Fruit fly (Drosophila melanogaster) whole organism, embryonic: ENCODE measurements around the gene CG12379.

Experiments used
- C15 ChIP-seq: fragments of 200-800 bp; sonication (Bioruptor generic); IDR thresholded peaks from 3 replicates; pipeline ENCODE4 v1.3.6; 2022; ENCODE audit warnings: missing biosample characterization, missing genetic modification characterization
- CG11247 ChIP-seq: fragments of 200-800 bp; sonication (Bioruptor generic); IDR thresholded peaks from 2 replicates; pipeline ENCODE4 v1.3.6; 2022; ENCODE audit warnings: missing biosample characterization, missing genetic modification characterization
- CG11504 ChIP-seq: fragments of 200-800 bp; sonication (Bioruptor generic); optimal IDR thresholded peaks from 3 replicates; lab custom pipeline; 2019; ENCODE audit warnings: missing biosample characterization, mild to moderate bottlenecking, missing genetic modification characterization, moderate library complexity
- CG13287 ChIP-seq: fragments of 200-800 bp; sonication (Bioruptor generic); IDR thresholded peaks from 2 replicates; pipeline ENCODE4 v1.3.6; 2022; ENCODE audit warnings: missing biosample characterization, missing genetic modification characterization; ENCODE audit not compliant: partially characterized antibody
- CG15479 ChIP-seq: fragments of 200-800 bp; sonication (Bioruptor generic); optimal IDR thresholded peaks from 3 replicates; lab custom pipeline; 2019; ENCODE audit warnings: missing biosample characterization, mild to moderate bottlenecking, missing genetic modification characterization, moderate library complexity
- CG17328 ChIP-seq: fragments of 200-800 bp; sonication (Bioruptor generic); IDR thresholded peaks from 2 replicates; pipeline ENCODE4 v1.3.6; 2022; ENCODE audit warnings: missing biosample characterization, missing genetic modification characterization
- CG18599 ChIP-seq: fragments of 200-800 bp; sonication (Bioruptor generic); optimal IDR thresholded peaks from 3 replicates; lab custom pipeline; 2017; ENCODE audit warnings: missing biosample characterization, missing genetic modification characterization, mild to moderate bottlenecking, moderate library complexity, missing genetic modification reagents
- CG3407 ChIP-seq: fragments of 200-800 bp; sonication (Bioruptor generic); optimal IDR thresholded peaks from 2 replicates; lab custom pipeline; 2018; ENCODE audit warnings: missing biosample characterization, mild to moderate bottlenecking, missing genetic modification characterization
- CG4820 ChIP-seq: fragments of 200-800 bp; sonication (Bioruptor generic); optimal IDR thresholded peaks from 3 replicates; lab custom pipeline; 2016; ENCODE audit warnings: missing biosample characterization, missing genetic modification characterization
- CG6791 ChIP-seq: fragments of 200-800 bp; sonication (Bioruptor generic); IDR thresholded peaks from 3 replicates; pipeline ENCODE4 v1.3.6; 2022; ENCODE audit warnings: missing biosample characterization, missing genetic modification characterization; ENCODE audit not compliant: partially characterized antibody
- CG7928 ChIP-seq: fragments of 200-800 bp; sonication (Bioruptor generic); optimal IDR thresholded peaks from 2 replicates; lab custom pipeline; 2017; ENCODE audit warnings: missing biosample characterization, mild to moderate bottlenecking, missing genetic modification characterization
- CG8388 ChIP-seq: fragments of 200-800 bp; sonication (Bioruptor generic); optimal IDR thresholded peaks from 2 replicates; lab custom pipeline; 2019; ENCODE audit warnings: missing biosample characterization, mild to moderate bottlenecking, missing genetic modification characterization, moderate library complexity
- CG9727 ChIP-seq: fragments of 200-800 bp; sonication (Bioruptor generic); optimal IDR thresholded peaks from 3 replicates; lab custom pipeline; 2017; ENCODE audit warnings: missing biosample characterization, mild to moderate bottlenecking, missing genetic modification characterization
- CTCF ChIP-seq: fragments of 200-800 bp; sonication (Bioruptor generic); optimal IDR thresholded peaks from 2 replicates; lab custom pipeline; 2017; ENCODE audit warnings: missing biosample characterization, mild to moderate bottlenecking, missing genetic modification characterization, moderate library complexity
- Dll ChIP-seq: fragments of 200-800 bp; sonication (Bioruptor generic); IDR thresholded peaks from 4 replicates; pipeline ENCODE4 v1.3.6; 2022; ENCODE audit warnings: missing biosample characterization, missing genetic modification characterization; ENCODE audit not compliant: partially characterized antibody
- Elba2 ChIP-seq: fragments of 200-800 bp; sonication (Bioruptor generic); optimal IDR thresholded peaks from 3 replicates; lab custom pipeline; 2016; ENCODE audit warnings: missing biosample characterization, missing genetic modification characterization
- Fer2 ChIP-seq: fragments of 200-800 bp; sonication (Bioruptor generic); optimal IDR thresholded peaks from 2 replicates; lab custom pipeline; 2018; ENCODE audit warnings: missing biosample characterization, mild to moderate bottlenecking, missing genetic modification characterization, moderate library complexity
- HLH4C ChIP-seq: fragments of 200-800 bp; sonication (Bioruptor generic); IDR thresholded peaks from 3 replicates; pipeline ENCODE4 v1.3.6; 2022; ENCODE audit warnings: missing biosample characterization, missing genetic modification characterization; ENCODE audit not compliant: partially characterized antibody
- HLHmδ ChIP-seq: fragments of 200-800 bp; sonication (Bioruptor generic); optimal IDR thresholded peaks from 2 replicates; lab custom pipeline; 2018; ENCODE audit warnings: missing biosample characterization, mild to moderate bottlenecking, missing genetic modification characterization, moderate library complexity
- MBD-R2 ChIP-seq: fragments of 200-800 bp; sonication (Bioruptor generic); IDR thresholded peaks from 2 replicates; pipeline ENCODE4 v1.3.6; 2022; ENCODE audit warnings: missing biosample characterization, missing genetic modification characterization
- MESR4 ChIP-seq: fragments of 200-800 bp; sonication (Bioruptor generic); optimal IDR thresholded peaks from 2 replicates; lab custom pipeline; 2018; ENCODE audit warnings: missing biosample characterization, mild to moderate bottlenecking, missing genetic modification characterization, moderate library complexity
- NK7.1 ChIP-seq: fragments of 200-800 bp; sonication (Bioruptor generic); optimal IDR thresholded peaks from 3 replicates; lab custom pipeline; 2016; ENCODE audit warnings: missing biosample characterization, missing genetic modification characterization
- Pdp1 ChIP-seq, 2 experiments: fragments of 200-800 bp; sonication (Bioruptor generic); optimal IDR thresholded peaks; 3 replicates each; lab custom pipeline; 2016; ENCODE audit warnings: missing biosample characterization in 2 of 2, missing genetic modification characterization in 2 of 2, mild to moderate bottlenecking in 1 of 2, moderate library complexity in 1 of 2
- Scr ChIP-seq: fragments of 200-800 bp; sonication (Bioruptor generic); IDR thresholded peaks from 2 replicates; pipeline ENCODE4 v1.3.6; 2022; ENCODE audit warnings: missing biosample characterization, missing genetic modification characterization; ENCODE audit not compliant: partially characterized antibody
- Side ChIP-seq: fragments of 200-800 bp; sonication (Bioruptor generic); optimal IDR thresholded peaks from 2 replicates; lab custom pipeline; 2016; ENCODE audit warnings: missing biosample characterization, missing genetic modification characterization
- Sox100B ChIP-seq: fragments of 200-800 bp; sonication (Bioruptor generic); optimal IDR thresholded peaks from 3 replicates; lab custom pipeline; 2018; ENCODE audit warnings: missing biosample characterization, mild to moderate bottlenecking, missing genetic modification characterization
- Stat92E ChIP-seq, 3 experiments: fragments of >200 bp in 2 of 3; fragments of 200-800 bp in 1 of 3; sonication (Bioruptor generic) in 1 of 3; optimal IDR thresholded peaks; 2 replicates each; lab custom pipeline; 2017 to 2019; ENCODE audit warnings: missing biosample characterization in 3 of 3, missing genetic modification characterization in 3 of 3, mild to moderate bottlenecking in 1 of 3, moderate library complexity in 1 of 3
- ac ChIP-seq: fragments of 200-800 bp; sonication (Bioruptor generic); optimal IDR thresholded peaks from 3 replicates; lab custom pipeline; 2017; ENCODE audit warnings: missing biosample characterization, mild to moderate bottlenecking, missing genetic modification characterization
- ap ChIP-seq: fragments of 200-800 bp; sonication (Bioruptor generic); IDR thresholded peaks from 2 replicates; pipeline ENCODE4 v1.3.6; 2022; ENCODE audit warnings: missing biosample characterization, missing genetic modification characterization
- crol ChIP-seq: fragments of 200-800 bp; sonication (Bioruptor generic); IDR thresholded peaks from 2 replicates; pipeline ENCODE4 v1.3.6; 2022; ENCODE audit warnings: missing biosample characterization, missing genetic modification characterization
- dimm ChIP-seq: fragments of 200-800 bp; sonication (Bioruptor generic); IDR thresholded peaks from 2 replicates; pipeline ENCODE4 v1.3.6; 2022; ENCODE audit warnings: missing biosample characterization, missing genetic modification characterization
- dm ChIP-seq: fragments of 200-800 bp; sonication (Bioruptor generic); optimal IDR thresholded peaks from 3 replicates; lab custom pipeline; 2016; ENCODE audit warnings: missing biosample characterization, missing genetic modification characterization
- grn ChIP-seq: fragments of 200-800 bp; sonication (Bioruptor generic); optimal IDR thresholded peaks from 3 replicates; lab custom pipeline; 2017; ENCODE audit warnings: missing biosample characterization, missing genetic modification characterization
- gro ChIP-seq: fragments of 200-800 bp; sonication (Bioruptor generic); optimal IDR thresholded peaks from 2 replicates; lab custom pipeline; 2016; ENCODE audit warnings: missing biosample characterization, missing genetic modification characterization
- inv ChIP-seq: fragments of 200-800 bp; sonication (Bioruptor generic); IDR thresholded peaks from 2 replicates; pipeline ENCODE4 v1.3.6; 2022; ENCODE audit warnings: missing biosample characterization, missing genetic modification characterization; ENCODE audit not compliant: partially characterized antibody
- kah ChIP-seq: fragments of 200-800 bp; sonication (Bioruptor generic); optimal IDR thresholded peaks from 2 replicates; lab custom pipeline; 2018; ENCODE audit warnings: missing biosample characterization, mild to moderate bottlenecking, missing genetic modification characterization
- knrl ChIP-seq: fragments of 200-800 bp; sonication (Bioruptor generic); IDR thresholded peaks from 3 replicates; pipeline ENCODE4 v1.3.6; 2022; ENCODE audit warnings: missing biosample characterization, missing genetic modification characterization; ENCODE audit not compliant: partially characterized antibody
- lbe ChIP-seq: fragments of 200-800 bp; sonication (Bioruptor generic); optimal IDR thresholded peaks from 2 replicates; lab custom pipeline; 2016; ENCODE audit warnings: missing biosample characterization, mild to moderate bottlenecking, missing genetic modification characterization
- mam ChIP-seq: fragments of 200-800 bp; sonication (Bioruptor generic); optimal IDR thresholded peaks from 3 replicates; lab custom pipeline; 2016; ENCODE audit warnings: missing biosample characterization, missing genetic modification characterization
- row ChIP-seq: fragments of 200-800 bp; sonication (Bioruptor generic); IDR thresholded peaks from 3 replicates; pipeline ENCODE4 v1.3.6; 2022; ENCODE audit warnings: missing biosample characterization, missing genetic modification characterization
- sna ChIP-seq: fragments of 200-800 bp; sonication (Bioruptor generic); IDR thresholded peaks from 2 replicates; pipeline ENCODE4 v1.3.6; 2022; ENCODE audit warnings: missing biosample characterization, missing genetic modification characterization; ENCODE audit not compliant: partially characterized antibody
- sob ChIP-seq: fragments of 200-800 bp; sonication (Bioruptor generic); IDR thresholded peaks from 2 replicates; pipeline ENCODE4 v1.3.6; 2022; ENCODE audit warnings: missing biosample characterization, missing genetic modification characterization

Gene CG12379

DNA sequence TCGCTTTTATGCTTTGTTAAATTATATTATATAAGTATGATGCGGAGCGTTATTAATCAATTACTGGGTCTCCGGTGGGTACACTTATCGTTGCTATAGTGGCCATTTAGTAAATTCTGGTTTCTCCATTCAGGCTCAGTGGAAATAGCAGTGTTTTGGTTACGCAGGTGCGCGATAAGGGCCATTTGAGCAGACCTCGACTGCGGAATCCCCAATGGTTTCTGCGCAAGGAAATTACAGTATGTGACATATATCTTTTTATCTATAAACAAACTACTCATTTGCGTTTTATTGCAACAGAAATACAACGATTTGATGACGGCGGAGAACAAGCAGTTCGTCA, 27.5 kb upstream of the CG12379 start:
- TF ChIP-seq lbe (GFP tag; lab: Kevin White, UChicago), result no peak
- TF ChIP-seq CG15479 (GFP tag; lab: Kevin White, UChicago), result no peak
- TF ChIP-seq ac (GFP tag; lab: Kevin White, UChicago), result no peak
- TF ChIP-seq MESR4 (GFP tag; lab: Kevin White, UChicago), result peak; percentile 53
- no peak; the same call in 1 of the 2 replicates for TF ChIP-seq sna (GFP tag; lab: Robert Waterston, UW)
- TF ChIP-seq knrl (GFP tag; lab: Robert Waterston, UW), result no peak
- TF ChIP-seq ap (GFP tag; lab: Robert Waterston, UW), result no peak
- no peak for TF ChIP-seq dm (GFP tag; lab: Kevin White, UChicago)
- no peak for TF ChIP-seq NK7.1
- no peak for TF ChIP-seq CG17328 (GFP tag; lab: Robert Waterston, UW)
- no peak for TF ChIP-seq dimm (GFP tag; lab: Robert Waterston, UW)
- TF ChIP-seq CG4820 (GFP tag; lab: Kevin White, UChicago), result no peak
- TF ChIP-seq Fer2 (tag; lab: Kevin White, UChicago), result no peak
- no peak for TF ChIP-seq CG8388 (GFP tag; lab: Kevin White, UChicago)
- TF ChIP-seq grn (GFP tag; lab: Kevin White, UChicago), result no peak
- TF ChIP-seq CG3407, result no peak
- TF ChIP-seq HLHmδ (GFP tag; lab: Kevin White, UChicago), result no peak
- no peak for TF ChIP-seq Stat92E (GFP tag; optimal IDR thresholded peaks at IDR 0.05; lab: Kevin White, UChicago)
- no peak for TF ChIP-seq gro
- no peak for TF ChIP-seq CG11247 (GFP tag; lab: Robert Waterston, UW)
- TF ChIP-seq Dll (GFP tag; lab: Robert Waterston, UW), result peak; percentile 55; the same call in 3 of the 4 replicates
- TF ChIP-seq row (GFP tag; lab: Robert Waterston, UW), result no peak; the same call in 2 of the 3 replicates
- TF ChIP-seq Sox100B, result no peak
- no peak for TF ChIP-seq CTCF (GFP tag; lab: Kevin White, UChicago)
- no peak for TF ChIP-seq Side (GFP tag; lab: Kevin White, UChicago)
- 0 out of 2 replicates have a peak, but pooled peaks have one; percentile 4 for TF ChIP-seq inv
- no peak for TF ChIP-seq CG11504
- peak; percentile 32; the same call in 1 of the 2 replicates for TF ChIP-seq Scr (GFP tag; lab: Robert Waterston, UW)
- no peak for TF ChIP-seq mam (GFP tag; lab: Kevin White, UChicago)
- no peak for TF ChIP-seq CG6791 (GFP tag; lab: Robert Waterston, UW)
- TF ChIP-seq crol, result no peak
- TF ChIP-seq kah (GFP tag; lab: Kevin White, UChicago), result no peak
- TF ChIP-seq CG18599 (GFP tag; lab: Kevin White, UChicago), result no peak
- TF ChIP-seq sob, result no peak
- peak; percentile 11; the same call in 1 of the 2 replicates for TF ChIP-seq CG13287 (GFP tag; lab: Robert Waterston, UW)
- TF ChIP-seq HLH4C (GFP tag; lab: Robert Waterston, UW), result no peak
- TF ChIP-seq C15 (GFP tag; lab: Robert Waterston, UW), result no peak
- peak in 1 of 2 experiments; percentile 87 for TF ChIP-seq Pdp1 (GFP tag; optimal IDR thresholded peaks at IDR 0.05; lab: Kevin White, UChicago)
- peak; percentile 46 for TF ChIP-seq MBD-R2 (GFP tag; lab: Robert Waterston, UW)
- no peak for TF ChIP-seq CG7928 (GFP tag; lab: Kevin White, UChicago)
- no peak for TF ChIP-seq Elba2 (GFP tag; lab: Kevin White, UChicago)
- no peak for TF ChIP-seq CG9727 (GFP tag; lab: Kevin White, UChicago)
